Fruit fly (Drosophila melanogaster) whole organism, embryonic: ENCODE results near the gene Smvt.
A peak's percentile ranks its signal among the peaks of the same experiment; 100 is the strongest.

Experiments used
- Atf-2 ChIP-seq: fragments of 200-800 bp; sonication (Bioruptor generic); optimal IDR thresholded peaks from 2 replicates; lab custom pipeline; 2016; ENCODE audit warnings: missing biosample characterization, missing genetic modification characterization
- CG13287 ChIP-seq: fragments of 200-800 bp; sonication (Bioruptor generic); IDR thresholded peaks from 2 replicates; pipeline ENCODE4 v1.3.6; 2022; ENCODE audit warnings: missing biosample characterization, missing genetic modification characterization; ENCODE audit not compliant: partially characterized antibody
- CG1603 ChIP-seq: fragments of 200-800 bp; sonication (Bioruptor generic); optimal IDR thresholded peaks from 2 replicates; lab custom pipeline; 2019; ENCODE audit warnings: missing biosample characterization, mild to moderate bottlenecking, missing genetic modification characterization, moderate library complexity
- CG16815 ChIP-seq: fragments of 200-800 bp; sonication (Bioruptor generic); optimal IDR thresholded peaks from 3 replicates; lab custom pipeline; 2017; ENCODE audit warnings: missing biosample characterization, mild to moderate bottlenecking, missing genetic modification characterization
- CG17328 ChIP-seq: fragments of 200-800 bp; sonication (Bioruptor generic); IDR thresholded peaks from 2 replicates; pipeline ENCODE4 v1.3.6; 2022; ENCODE audit warnings: missing biosample characterization, missing genetic modification characterization
- CG17912 ChIP-seq: fragments of 200-800 bp; sonication (Bioruptor generic); optimal IDR thresholded peaks from 2 replicates; lab custom pipeline; 2018; ENCODE audit warnings: missing biosample characterization, mild to moderate bottlenecking, missing genetic modification characterization
- CG18599 ChIP-seq: fragments of 200-800 bp; sonication (Bioruptor generic); optimal IDR thresholded peaks from 3 replicates; lab custom pipeline; 2017; ENCODE audit warnings: missing biosample characterization, missing genetic modification characterization, mild to moderate bottlenecking, moderate library complexity, missing genetic modification reagents
- CG30020 ChIP-seq: fragments of 200-800 bp; optimal IDR thresholded peaks from 2 replicates; lab custom pipeline; 2019; ENCODE audit warnings: missing biosample characterization, mild to moderate bottlenecking, missing genetic modification characterization, moderate library complexity
- CG31365 ChIP-seq: fragments of 200-800 bp; sonication (Bioruptor generic); optimal IDR thresholded peaks from 2 replicates; lab custom pipeline; 2018; ENCODE audit warnings: missing biosample characterization, mild to moderate bottlenecking, missing genetic modification characterization
- CG3838 ChIP-seq: fragments of 200-800 bp; sonication (Bioruptor generic); optimal IDR thresholded peaks from 3 replicates; lab custom pipeline; 2016; ENCODE audit warnings: missing biosample characterization, missing genetic modification characterization
- CG6272 ChIP-seq: fragments of 200-800 bp; sonication (Bioruptor generic); IDR thresholded peaks from 2 replicates; pipeline ENCODE4 v1.3.6; 2022; ENCODE audit warnings: missing biosample characterization, missing genetic modification characterization
- CG6654 ChIP-seq: fragments of 200-800 bp; sonication (Bioruptor generic); optimal IDR thresholded peaks from 2 replicates; lab custom pipeline; 2017; ENCODE audit warnings: missing biosample characterization, mild to moderate bottlenecking, missing genetic modification characterization
- CG6683 ChIP-seq: fragments of 200-800 bp; sonication (Bioruptor generic); optimal IDR thresholded peaks from 2 replicates; lab custom pipeline; 2017; ENCODE audit warnings: missing biosample characterization, mild to moderate bottlenecking, missing genetic modification characterization, missing genetic modification reagents
- CG6791 ChIP-seq: fragments of 200-800 bp; sonication (Bioruptor generic); IDR thresholded peaks from 3 replicates; pipeline ENCODE4 v1.3.6; 2022; ENCODE audit warnings: missing biosample characterization, missing genetic modification characterization; ENCODE audit not compliant: partially characterized antibody
- CG7372 ChIP-seq: fragments of 200-800 bp; sonication (Bioruptor generic); IDR thresholded peaks from 2 replicates; pipeline ENCODE4 v1.3.6; 2022; ENCODE audit warnings: missing biosample characterization, missing genetic modification characterization
- CG9609 ChIP-seq: fragments of 200-800 bp; sonication (Bioruptor generic); optimal IDR thresholded peaks from 3 replicates; lab custom pipeline; 2016; ENCODE audit warnings: missing biosample characterization, missing genetic modification characterization
- CTCF ChIP-seq: fragments of 200-800 bp; sonication (Bioruptor generic); optimal IDR thresholded peaks from 2 replicates; lab custom pipeline; 2017; ENCODE audit warnings: missing biosample characterization, mild to moderate bottlenecking, missing genetic modification characterization, moderate library complexity
- Dref ChIP-seq: fragments of 200-800 bp; sonication (Bioruptor generic); IDR thresholded peaks from 2 replicates; pipeline ENCODE4 v1.3.6; 2022; ENCODE audit warnings: missing biosample characterization, missing genetic modification characterization
- Drgx ChIP-seq: fragments of 200-800 bp; sonication (Bioruptor generic); IDR thresholded peaks from 2 replicates; pipeline ENCODE4 v1.3.6; 2022; ENCODE audit warnings: missing biosample characterization, missing genetic modification characterization
- Gsc ChIP-seq: fragments of 200-800 bp; sonication (Bioruptor generic); IDR thresholded peaks from 2 replicates; pipeline ENCODE4 v1.3.6; 2022; ENCODE audit warnings: missing biosample characterization, missing genetic modification characterization
- HHEX ChIP-seq: fragments of 200-800 bp; sonication (Bioruptor generic); optimal IDR thresholded peaks from 3 replicates; lab custom pipeline; 2017; ENCODE audit warnings: missing biosample characterization, mild to moderate bottlenecking, missing genetic modification characterization, missing genetic modification reagents
- Hsf ChIP-seq: fragments of 200-800 bp; sonication (Bioruptor generic); optimal IDR thresholded peaks from 3 replicates; lab custom pipeline; 2016; ENCODE audit warnings: missing biosample characterization, missing genetic modification characterization
- Nf-YC ChIP-seq: fragments of 200-800 bp; optimal IDR thresholded peaks from 3 replicates; lab custom pipeline; 2019; ENCODE audit warnings: missing biosample characterization, mild to moderate bottlenecking, missing genetic modification characterization, moderate library complexity
- Rx ChIP-seq: fragments of 200-800 bp; sonication (Bioruptor generic); IDR thresholded peaks from 2 replicates; pipeline ENCODE4 v1.3.6; 2022; ENCODE audit warnings: missing biosample characterization, missing genetic modification characterization
- Sry-β ChIP-seq: fragments of 200-800 bp; sonication (Bioruptor generic); optimal IDR thresholded peaks from 2 replicates; lab custom pipeline; 2018; ENCODE audit warnings: missing biosample characterization, mild to moderate bottlenecking, missing genetic modification characterization, moderate library complexity
- Sry-δ ChIP-seq: fragments of 200-800 bp; sonication (Bioruptor generic); optimal IDR thresholded peaks from 2 replicates; lab custom pipeline; 2016; ENCODE audit warnings: missing biosample characterization, missing genetic modification characterization
- TFAM ChIP-seq: fragments of 200-800 bp; sonication (Bioruptor generic); optimal IDR thresholded peaks from 2 replicates; lab custom pipeline; 2017; ENCODE audit warnings: missing biosample characterization, missing genetic modification characterization, inconsistent platforms
- Trl ChIP-seq, 3 experiments: fragments of >200 bp in 2 of 3; fragments of 200-800 bp in 1 of 3; sonication (Bioruptor generic) in 1 of 3; optimal IDR thresholded peaks; 2 replicates in 1 of 3; 3 replicates in 2 of 3; lab custom pipeline; 2016 to 2017; ENCODE audit warnings: missing biosample characterization in 1 of 3, missing genetic modification characterization in 1 of 3
- ab ChIP-seq: fragments of 200-800 bp; sonication (Bioruptor generic); optimal IDR thresholded peaks from 2 replicates; lab custom pipeline; 2016; ENCODE audit warnings: missing biosample characterization, missing genetic modification characterization
- caup ChIP-seq: fragments of 200-800 bp; sonication (Bioruptor generic); optimal IDR thresholded peaks from 3 replicates; lab custom pipeline; 2017; ENCODE audit warnings: missing biosample characterization, mild to moderate bottlenecking, missing genetic modification characterization, moderate library complexity; ENCODE audit not compliant: severe bottlenecking
- cg ChIP-seq: fragments of 200-800 bp; sonication (Bioruptor generic); optimal IDR thresholded peaks from 3 replicates; lab custom pipeline; 2019; ENCODE audit warnings: missing biosample characterization, mild to moderate bottlenecking, missing genetic modification characterization, moderate library complexity
- chm ChIP-seq: fragments of 200-800 bp; sonication (Bioruptor generic); IDR thresholded peaks from 2 replicates; pipeline ENCODE4 v1.3.6; 2022; ENCODE audit warnings: missing biosample characterization, missing genetic modification characterization
- crc ChIP-seq: fragments of 200-800 bp; sonication (Bioruptor generic); optimal IDR thresholded peaks from 2 replicates; lab custom pipeline; 2016; ENCODE audit warnings: missing biosample characterization, missing genetic modification characterization
- croc ChIP-seq: fragments of 200-800 bp; sonication (Bioruptor generic); conservative IDR thresholded peaks from 3 replicates; pipeline ENCODE4 v1.3.6; 2022; ENCODE audit warnings: missing biosample characterization, missing genetic modification characterization
- dati ChIP-seq: fragments of 200-800 bp; sonication (Bioruptor generic); IDR thresholded peaks from 2 replicates; pipeline ENCODE4 v1.3.6; 2022; ENCODE audit warnings: missing biosample characterization, missing genetic modification characterization
- dimm ChIP-seq: fragments of 200-800 bp; sonication (Bioruptor generic); IDR thresholded peaks from 2 replicates; pipeline ENCODE4 v1.3.6; 2022; ENCODE audit warnings: missing biosample characterization, missing genetic modification characterization
- dmrt99B ChIP-seq: fragments of 200-800 bp; sonication (Bioruptor generic); optimal IDR thresholded peaks from 2 replicates; lab custom pipeline; 2018; ENCODE audit warnings: missing biosample characterization, mild to moderate bottlenecking, missing genetic modification characterization, moderate library complexity
- dpn ChIP-seq, 2 experiments: fragments of 200-800 bp; sonication (Bioruptor generic); optimal IDR thresholded peaks; 3 replicates each; lab custom pipeline; 2016; ENCODE audit warnings: missing biosample characterization in 2 of 2, missing genetic modification characterization in 2 of 2
- esg ChIP-seq: fragments of 200-800 bp; sonication (Bioruptor generic); conservative IDR thresholded peaks from 2 replicates; pipeline ENCODE4 v1.3.6; 2022; ENCODE audit warnings: missing biosample characterization, missing genetic modification characterization
- fu2 ChIP-seq: fragments of 200-800 bp; sonication (Bioruptor generic); optimal IDR thresholded peaks from 2 replicates; lab custom pipeline; 2016; ENCODE audit warnings: missing biosample characterization, missing genetic modification characterization
- gcm2 ChIP-seq: fragments of 200-800 bp; sonication (Bioruptor generic); optimal IDR thresholded peaks from 2 replicates; lab custom pipeline; 2016; ENCODE audit warnings: missing biosample characterization, missing genetic modification characterization
- grau ChIP-seq: fragments of 200-800 bp; optimal IDR thresholded peaks from 3 replicates; lab custom pipeline; 2019; ENCODE audit warnings: missing biosample characterization, mild to moderate bottlenecking, missing genetic modification characterization, moderate library complexity
- ind ChIP-seq: fragments of 200-800 bp; sonication (Bioruptor generic); optimal IDR thresholded peaks from 3 replicates; lab custom pipeline; 2016; ENCODE audit warnings: missing biosample characterization, missing genetic modification characterization
- lab ChIP-seq: fragments of 200-800 bp; sonication (Bioruptor generic); optimal IDR thresholded peaks from 3 replicates; lab custom pipeline; 2017; ENCODE audit warnings: missing biosample characterization, missing genetic modification characterization, mild to moderate bottlenecking, moderate library complexity, missing genetic modification reagents
- maf-S ChIP-seq: fragments of 200-800 bp; sonication (Bioruptor generic); optimal IDR thresholded peaks from 2 replicates; lab custom pipeline; 2016; ENCODE audit warnings: missing biosample characterization, missing genetic modification characterization
- slp2 ChIP-seq: fragments of 200-800 bp; sonication (Bioruptor generic); optimal IDR thresholded peaks from 2 replicates; lab custom pipeline; 2016; ENCODE audit warnings: missing biosample characterization, missing genetic modification characterization
- sqz ChIP-seq: fragments of 200-800 bp; sonication (Bioruptor generic); optimal IDR thresholded peaks from 3 replicates; lab custom pipeline; 2018; ENCODE audit warnings: missing biosample characterization, mild to moderate bottlenecking, missing genetic modification characterization
- ssp ChIP-seq: fragments of 200-800 bp; sonication (Bioruptor generic); IDR thresholded peaks from 2 replicates; pipeline ENCODE4 v1.3.6; 2022; ENCODE audit warnings: missing biosample characterization, missing genetic modification characterization
- twi ChIP-seq: fragments of 200-800 bp; optimal IDR thresholded peaks from 2 replicates; lab custom pipeline; 2019; ENCODE audit warnings: missing biosample characterization, mild to moderate bottlenecking, missing genetic modification characterization, moderate library complexity

Smvt gene

dm6 chr3R:31717299-31718167, 43.8 kb downstream of the Smvt start (continued):
- no peak for TF ChIP-seq CG30020 (tag; lab: Kevin White, UChicago)
- no peak for TF ChIP-seq CG31365 (tag; lab: Kevin White, UChicago)
- peak; percentile 56 for TF ChIP-seq cg (GFP tag; lab: Kevin White, UChicago)
- peak; percentile 3 for TF ChIP-seq CTCF (GFP tag; lab: Kevin White, UChicago)
- peak; percentile 39; the same call in 1 of the 2 replicates for TF ChIP-seq CG17328
- TF ChIP-seq dpn (GFP tag; optimal IDR thresholded peaks at IDR 0.05; lab: Kevin White, UChicago), result peak; percentile 55 to 61
- TF ChIP-seq chm (GFP tag; lab: Robert Waterston, UW), result no peak
- no peak for TF ChIP-seq CG17912
- no peak for TF ChIP-seq twi (tag; lab: Kevin White, UChicago)
- no peak for TF ChIP-seq CG6791 (GFP tag; lab: Robert Waterston, UW)
- peak; percentile 67 for TF ChIP-seq Atf-2
- peak; percentile 35 for TF ChIP-seq CG6654
- no peak for TF ChIP-seq dimm (GFP tag; lab: Robert Waterston, UW)
- no peak for TF ChIP-seq Sry-β (GFP tag; lab: Kevin White, UChicago)
- TF ChIP-seq Drgx (GFP tag; lab: Robert Waterston, UW), result peak; percentile 38; the same call in 1 of the 2 replicates
- TF ChIP-seq slp2 (GFP tag; lab: Kevin White, UChicago), result peak; percentile 1
- no peak for TF ChIP-seq Trl (optimal IDR thresholded peaks at IDR 0.05; lab: Kevin White, UChicago)
- peak; percentile 55 for TF ChIP-seq Trl (GFP tag; optimal IDR thresholded peaks at IDR 0.05; lab: Kevin White, UChicago)
- no peak for TF ChIP-seq dati (GFP tag; lab: Robert Waterston, UW)
- TF ChIP-seq CG16815 (GFP tag; lab: Kevin White, UChicago), result peak; percentile 26
- TF ChIP-seq CG3838 (GFP tag; lab: Kevin White, UChicago), result no peak
- peak; percentile 77 for TF ChIP-seq CG18599 (GFP tag; lab: Kevin White, UChicago)
- peak; percentile 53 for TF ChIP-seq ind (GFP tag; lab: Kevin White, UChicago)
- peak; percentile 77 for TF ChIP-seq dmrt99B (tag; lab: Kevin White, UChicago)
- peak; percentile 9 for TF ChIP-seq Sry-δ (GFP tag; lab: Kevin White, UChicago)
- TF ChIP-seq crc, result peak; percentile 24
- TF ChIP-seq Nf-YC (tag; lab: Kevin White, UChicago), result peak; percentile 18
- TF ChIP-seq Gsc (GFP tag; lab: Robert Waterston, UW), result no peak
- no peak for TF ChIP-seq ssp (GFP tag; lab: Robert Waterston, UW)
- TF ChIP-seq ab (GFP tag; lab: Kevin White, UChicago), result no peak
- TF ChIP-seq caup (GFP tag; lab: Kevin White, UChicago), result peak; percentile 38
- TF ChIP-seq lab (GFP tag; lab: Kevin White, UChicago), result peak; percentile 78
- peak; percentile 60 for TF ChIP-seq esg (GFP tag; lab: Robert Waterston, UW)
- peak; percentile 15 for TF ChIP-seq CG6683 (GFP tag; lab: Kevin White, UChicago)
- TF ChIP-seq CG9609, result peak; percentile 70
- TF ChIP-seq CG13287 (GFP tag; lab: Robert Waterston, UW), result no peak
- TF ChIP-seq CG6272, result no peak
- peak; percentile 63 for TF ChIP-seq Hsf (GFP tag; lab: Kevin White, UChicago)
- peak; percentile 55 for TF ChIP-seq fu2 (GFP tag; lab: Kevin White, UChicago)
- peak; percentile 73 for TF ChIP-seq grau (tag; lab: Kevin White, UChicago)
- TF ChIP-seq Rx (GFP tag; lab: Robert Waterston, UW), result no peak
- no peak for TF ChIP-seq TFAM
- TF ChIP-seq CG1603 (tag; lab: Kevin White, UChicago), result peak; percentile 60
- no peak for TF ChIP-seq gcm2 (GFP tag; lab: Kevin White, UChicago)
- peak; percentile 27 for TF ChIP-seq maf-S (GFP tag; lab: Kevin White, UChicago)
- no peak for TF ChIP-seq sqz (GFP tag; lab: Kevin White, UChicago)
- peak; percentile 63 for TF ChIP-seq HHEX (GFP tag; lab: Kevin White, UChicago)
- TF ChIP-seq CG7372 (GFP tag; lab: Robert Waterston, UW), result no peak; the same call in 1 of the 2 replicates
- TF ChIP-seq Dref, result no peak
- peak; percentile 53; the same call in 2 of the 3 replicates for TF ChIP-seq croc (GFP tag; lab: Robert Waterston, UW)
